Fruit fly (Drosophila melanogaster): Measurements from ENCODE around the gene CG4496.

DNA sequence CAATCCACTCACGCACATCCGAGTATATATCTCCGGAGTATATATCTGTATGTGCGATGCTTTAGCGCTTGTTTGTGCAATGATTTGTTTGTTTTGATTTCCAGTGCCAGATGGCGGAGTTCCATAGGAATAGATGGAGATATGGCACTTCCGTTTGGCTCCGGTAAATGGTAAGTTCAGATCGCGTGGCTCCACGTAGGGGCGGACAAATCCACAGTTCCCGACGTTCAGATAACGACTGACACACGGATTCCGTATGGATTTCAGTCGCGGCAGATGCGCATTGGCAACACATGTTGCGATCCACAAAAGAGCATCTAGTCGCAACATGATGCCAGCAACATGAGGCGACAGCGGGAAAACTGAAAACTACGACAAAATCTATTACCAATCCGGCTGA is 32.4 kb downstream of the CG4496 start, which contains the start of gene Pvf3:
- TF ChIP-seq grau (tag; optimal IDR thresholded peaks at IDR 0.05) (no peak), CG6791 (GFP tag; IDR thresholded peaks at IDR 0.05; ENCODE audit: partially characterized antibody) (no peak)

Measured in whole organism, embryonic.